4 worm cellular contexts compared by ENCODE assay signal in genomic region chrIII:3170538-3170937, ce11.
TF ChIP-seq lines count a peak whose summit lies in the region.

No protein-coding gene starts in this region.

TF ChIP-seq in whole organism, L3 larva, 47 proteins besides CTCF, POLR2A, EP300 and RAD21:
- TF ChIP-seq pqm-1 (tag; optimal IDR thresholded peaks at IDR 0.05; lab: Kevin White, UChicago) (no peak), nhr-43 (tag; optimal IDR thresholded peaks at IDR 0.05; lab: Kevin White, UChicago; ENCODE audit: poor library complexity, severe bottlenecking) (no peak), unc-39 (tag; optimal IDR thresholded peaks at IDR 0.05; lab: Kevin White, UChicago) (no peak), tbx-2 (tag; optimal IDR thresholded peaks at IDR 0.05; lab: Kevin White, UChicago) (no peak), mdl-1 (tag; optimal IDR thresholded peaks at IDR 0.05; lab: Kevin White, UChicago) (no peak), ceh-28 (tag; optimal IDR thresholded peaks at IDR 0.05; lab: Kevin White, UChicago) (peak; percentile 97)

TF ChIP-seq in whole organism, L4 larva, 104 proteins besides CTCF, POLR2A, EP300 and RAD21:
- TF ChIP-seq zag-1 (tag; optimal IDR thresholded peaks at IDR 0.05; lab: Kevin White, UChicago) (no peak), mxl-2 (GFP tag; conservative IDR thresholded peaks at IDR 0.05; lab: Robert Waterston, UW) (no peak), ceh-28 (tag; optimal IDR thresholded peaks at IDR 0.05; lab: Kevin White, UChicago) (peak; percentile 98), nhr-42 (GFP tag; IDR thresholded peaks at IDR 0.05; lab: Robert Waterston, UW) (no peak), spr-1 (tag; optimal IDR thresholded peaks at IDR 0.05; lab: Kevin White, UChicago) (no peak), daf-8 (GFP tag; IDR thresholded peaks at IDR 0.05; lab: Robert Waterston, UW) (no peak), spr-3 (GFP tag; optimal IDR thresholded peaks at IDR 0.05; lab: Kevin White, UChicago) (no peak), F49E8.2 (tag; optimal IDR thresholded peaks at IDR 0.05; lab: Kevin White, UChicago; ENCODE audit: borderline replicate concordance) (no peak), nhr-111 (GFP tag; optimal IDR thresholded peaks at IDR 0.05; lab: Kevin White, UChicago) (no peak)

TF ChIP-seq in whole organism, late embryonic, 69 proteins besides CTCF, POLR2A, EP300 and RAD21:
- TF ChIP-seq ceh-2 (tag; optimal IDR thresholded peaks at IDR 0.05; lab: Kevin White, UChicago) (no peak), ceh-48 (tag; optimal IDR thresholded peaks at IDR 0.05; lab: Kevin White, UChicago) (peak; percentile 81)

TF ChIP-seq in whole organism, midembryonic, 9 proteins besides CTCF, POLR2A, EP300 and RAD21:
- peak; percentile 91 for TF ChIP-seq T22C8.4 (GFP tag; IDR thresholded peaks at IDR 0.05; lab: Robert Waterston, UW)
- no peak for TF ChIP-seq tab-1 (GFP tag; IDR thresholded peaks at IDR 0.05; lab: Robert Waterston, UW)
- TF ChIP-seq klf-2 (GFP tag; conservative IDR thresholded peaks at IDR 0.05; lab: Robert Waterston, UW): no peak
- no peak for TF ChIP-seq cog-1 (tag; optimal IDR thresholded peaks at IDR 0.05; lab: Kevin White, UChicago)
- TF ChIP-seq ref-1 (GFP tag; conservative IDR thresholded peaks at IDR 0.05; lab: Robert Waterston, UW): no peak
